Worm (Caenorhabditis elegans): ENCODE data around the gene pph-6.

ce11 chrIII:3418906-3419305, 42.6 kb upstream of the pph-6 start:
- no peak for TF ChIP-seq ztf-3 (GFP tag; optimal IDR thresholded peaks at IDR 0.05)
- TF ChIP-seq hlh-26 (GFP tag; conservative IDR thresholded peaks at IDR 0.05), result no peak
- TF ChIP-seq ztf-25 (GFP tag; IDR thresholded peaks at IDR 0.05), result no peak
- TF ChIP-seq egrh-3 (GFP tag; IDR thresholded peaks at IDR 0.05), result no peak

All from whole organism, young adult.